Worm (Caenorhabditis elegans): Measurements from ENCODE around the gene Y113G7B.12.

DNA sequence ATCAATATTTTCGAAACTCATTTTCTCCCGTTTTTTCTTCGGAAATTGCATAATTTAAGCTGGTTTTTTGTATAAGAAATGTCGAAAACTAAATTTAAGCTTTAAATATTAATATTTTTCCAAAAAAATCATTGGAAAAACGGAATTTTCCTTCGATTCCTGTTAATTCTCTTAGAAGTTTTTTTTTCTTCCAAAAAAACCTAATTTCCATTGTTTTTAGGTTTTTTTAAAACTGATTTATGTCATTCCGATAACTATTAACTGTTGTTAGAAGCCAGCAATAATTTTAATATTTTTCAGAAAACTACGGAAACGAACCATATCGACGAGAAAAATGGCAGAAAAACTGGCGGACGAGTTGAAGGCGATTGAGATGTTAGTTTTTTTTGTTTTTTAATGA lies 11.2 kb downstream of the Y113G7B.12 start, which contains the start of gene fbxa-114:
- TF ChIP-seq pha-4 (tag; optimal IDR thresholded peaks at IDR 0.05) (no peak), lsy-2 (tag; optimal IDR thresholded peaks at IDR 0.05) (peak; percentile 6), mep-1 (tag; optimal IDR thresholded peaks at IDR 0.05) (no peak), snpc-4 (tag; optimal IDR thresholded peaks at IDR 0.05) (no peak), M03D4.4 (tag; optimal IDR thresholded peaks at IDR 0.05) (no peak), ceh-39 (tag; optimal IDR thresholded peaks at IDR 0.05) (no peak), nhr-28 (tag; optimal IDR thresholded peaks at IDR 0.05) (no peak), ztf-11 (tag; optimal IDR thresholded peaks at IDR 0.05) (no peak), tbx-8 (GFP tag; optimal IDR thresholded peaks at IDR 0.05) (no peak), nhr-12 (tag; optimal IDR thresholded peaks at IDR 0.05) (no peak), elt-3 (tag; optimal IDR thresholded peaks at IDR 0.05) (no peak)

Measured in whole organism, mixed stage, embryonic.